Fruit fly (Drosophila melanogaster) whole organism, prepupa: ENCODE measurements around the gene Cdk12.
A peak's percentile ranks its signal among the peaks of the same experiment; 100 is the strongest.

Experiments
- Blimp-1 ChIP-seq: fragments of 200-800 bp; sonication (Bioruptor generic); optimal IDR thresholded peaks from 3 replicates; lab custom pipeline; 2017; ENCODE audit warnings: missing biosample characterization, missing genetic modification characterization, mild to moderate bottlenecking, moderate library complexity, missing genetic modification reagents
- CG10669 ChIP-seq: fragments of 200-800 bp; sonication (Bioruptor generic); optimal IDR thresholded peaks from 3 replicates; lab custom pipeline; 2018; ENCODE audit warnings: missing biosample characterization, mild to moderate bottlenecking, missing genetic modification characterization, moderate library complexity
- CG11294 ChIP-seq: fragments of 200-800 bp; sonication (Bioruptor generic); IDR thresholded peaks from 2 replicates; pipeline ENCODE4 v1.3.6; 2022; ENCODE audit warnings: missing biosample characterization, missing genetic modification characterization
- CG11762 ChIP-seq: fragments of 200-800 bp; sonication (Bioruptor generic); optimal IDR thresholded peaks from 3 replicates; lab custom pipeline; 2016; ENCODE audit warnings: missing biosample characterization, missing genetic modification characterization; ENCODE audit not compliant: insufficient read depth
- CG11902 ChIP-seq: fragments of 200-800 bp; sonication (Bioruptor generic); optimal IDR thresholded peaks from 3 replicates; lab custom pipeline; 2016; ENCODE audit warnings: missing biosample characterization, missing genetic modification characterization
- CG1621 ChIP-seq: fragments of 200-800 bp; sonication (Bioruptor generic); optimal IDR thresholded peaks from 3 replicates; lab custom pipeline; 2018; ENCODE audit warnings: missing biosample characterization, mild to moderate bottlenecking, missing genetic modification characterization
- CG3032 ChIP-seq: fragments of 200-800 bp; optimal IDR thresholded peaks from 2 replicates; lab custom pipeline; 2019; ENCODE audit warnings: missing biosample characterization, mild to moderate bottlenecking, missing genetic modification characterization, moderate library complexity
- CG31627 ChIP-seq: fragments of 200-800 bp; sonication (Bioruptor generic); optimal IDR thresholded peaks from 3 replicates; lab custom pipeline; 2016; ENCODE audit warnings: missing biosample characterization, missing genetic modification characterization
- CG32006 ChIP-seq: fragments of 200-800 bp; sonication (Bioruptor generic); optimal IDR thresholded peaks from 3 replicates; lab custom pipeline; 2017; ENCODE audit warnings: missing biosample characterization, mild to moderate bottlenecking, missing genetic modification characterization
- CG3919 ChIP-seq: fragments of 200-800 bp; sonication (Bioruptor generic); optimal IDR thresholded peaks from 3 replicates; lab custom pipeline; 2016; ENCODE audit warnings: missing biosample characterization, missing genetic modification characterization
- CG4318 ChIP-seq: fragments of 200-800 bp; sonication (Bioruptor generic); optimal IDR thresholded peaks from 3 replicates; lab custom pipeline; 2017; ENCODE audit warnings: missing biosample characterization, mild to moderate bottlenecking, missing genetic modification characterization
- CG6163 ChIP-seq: fragments of 200-800 bp; sonication (Bioruptor generic); IDR thresholded peaks from 3 replicates; pipeline ENCODE4 v1.3.6; 2022; ENCODE audit warnings: missing biosample characterization, missing genetic modification characterization
- CG6276 ChIP-seq: fragments of 200-800 bp; sonication (Bioruptor generic); optimal IDR thresholded peaks from 2 replicates; lab custom pipeline; 2017; ENCODE audit warnings: missing biosample characterization, mild to moderate bottlenecking, missing genetic modification characterization
- CG6792 ChIP-seq: fragments of 200-800 bp; sonication (Bioruptor generic); optimal IDR thresholded peaks from 3 replicates; lab custom pipeline; 2016; ENCODE audit warnings: missing biosample characterization, missing genetic modification characterization
- CG6808 ChIP-seq: fragments of 200-800 bp; sonication (Bioruptor generic); optimal IDR thresholded peaks from 3 replicates; lab custom pipeline; 2017; ENCODE audit warnings: missing biosample characterization, missing genetic modification characterization, mild to moderate bottlenecking, moderate library complexity, missing genetic modification reagents
- CG6854 ChIP-seq: fragments of 200-800 bp; sonication (Bioruptor generic); optimal IDR thresholded peaks from 2 replicates; lab custom pipeline; 2017; ENCODE audit warnings: missing biosample characterization, mild to moderate bottlenecking, missing genetic modification characterization
- CG8119 ChIP-seq: fragments of 200-800 bp; sonication (Bioruptor generic); IDR thresholded peaks from 3 replicates; pipeline ENCODE4 v1.3.6; 2022; ENCODE audit warnings: missing biosample characterization, missing genetic modification characterization
- CG8319 ChIP-seq: fragments of 200-800 bp; sonication (Bioruptor generic); optimal IDR thresholded peaks from 3 replicates; lab custom pipeline; 2016; ENCODE audit warnings: missing biosample characterization, missing genetic modification characterization
- CG8632 ChIP-seq: fragments of 200-800 bp; sonication (Bioruptor generic); optimal IDR thresholded peaks from 3 replicates; lab custom pipeline; 2016; ENCODE audit warnings: missing biosample characterization, missing genetic modification characterization
- Eip75B ChIP-seq: fragments of 200-800 bp; sonication (Bioruptor generic); optimal IDR thresholded peaks from 3 replicates; lab custom pipeline; 2016; ENCODE audit warnings: missing biosample characterization, missing genetic modification characterization
- Eip78C ChIP-seq: fragments of 200-800 bp; sonication (Bioruptor generic); peaks from one replicate; lab custom pipeline; 2016; ENCODE audit warnings: missing biosample characterization, missing genetic modification characterization
- Eip93F ChIP-seq: fragments of 200-800 bp; sonication (Bioruptor generic); optimal IDR thresholded peaks from 2 replicates; lab custom pipeline; 2016; ENCODE audit warnings: missing biosample characterization, mild to moderate bottlenecking, missing genetic modification characterization
- Ets21C ChIP-seq: fragments of 200-800 bp; sonication (Bioruptor generic); optimal IDR thresholded peaks from 3 replicates; lab custom pipeline; 2016; ENCODE audit warnings: missing biosample characterization, missing genetic modification characterization
- Hr38 ChIP-seq: sonication (Bioruptor generic); optimal IDR thresholded peaks from 2 replicates; lab custom pipeline; 2016; ENCODE audit warnings: missing biosample characterization, missing genetic modification characterization
- Hr39 ChIP-seq: fragments of 200-800 bp; sonication (Bioruptor generic); optimal IDR thresholded peaks from 2 replicates; lab custom pipeline; 2016; ENCODE audit warnings: missing biosample characterization, missing genetic modification characterization
- Hr4 ChIP-seq: fragments of 200-800 bp; sonication (Bioruptor generic); optimal IDR thresholded peaks from 3 replicates; lab custom pipeline; 2016; ENCODE audit warnings: missing biosample characterization, missing genetic modification characterization
- Lpt ChIP-seq: fragments of 200-800 bp; sonication (Bioruptor generic); optimal IDR thresholded peaks from 3 replicates; lab custom pipeline; 2016; ENCODE audit warnings: missing biosample characterization, missing genetic modification characterization
- Met ChIP-seq: fragments of 200-800 bp; sonication (Bioruptor generic); optimal IDR thresholded peaks from 3 replicates; lab custom pipeline; 2016; ENCODE audit warnings: missing biosample characterization, missing genetic modification characterization
- Smox ChIP-seq: fragments of 200-800 bp; sonication (Bioruptor generic); optimal IDR thresholded peaks from 3 replicates; lab custom pipeline; 2016; ENCODE audit warnings: missing biosample characterization, missing genetic modification characterization
- Sox102F ChIP-seq: fragments of 200-800 bp; sonication (Bioruptor generic); optimal IDR thresholded peaks from 2 replicates; lab custom pipeline; 2016; ENCODE audit warnings: missing biosample characterization, mild to moderate bottlenecking, missing genetic modification characterization
- Sox14 ChIP-seq: fragments of 200-800 bp; sonication (Bioruptor generic); optimal IDR thresholded peaks from 3 replicates; lab custom pipeline; 2016; ENCODE audit warnings: missing biosample characterization, missing genetic modification characterization
- Sox15 ChIP-seq: fragments of 200-800 bp; sonication (Bioruptor generic); optimal IDR thresholded peaks from 3 replicates; lab custom pipeline; 2016; ENCODE audit warnings: missing biosample characterization, missing genetic modification characterization
- achi ChIP-seq: fragments of 200-800 bp; sonication (Bioruptor generic); optimal IDR thresholded peaks from 3 replicates; lab custom pipeline; 2016; ENCODE audit warnings: missing biosample characterization, missing genetic modification characterization
- cyc ChIP-seq: fragments of 200-800 bp; sonication (Bioruptor generic); optimal IDR thresholded peaks from 3 replicates; lab custom pipeline; 2016; ENCODE audit warnings: missing biosample characterization, missing genetic modification characterization
- dac ChIP-seq: fragments of 200-800 bp; sonication (Bioruptor generic); optimal IDR thresholded peaks from 2 replicates; lab custom pipeline; 2017; ENCODE audit warnings: missing biosample characterization, mild to moderate bottlenecking, missing genetic modification characterization
- dsx ChIP-seq: fragments of 200-800 bp; optimal IDR thresholded peaks from 3 replicates; lab custom pipeline; 2019; ENCODE audit warnings: missing biosample characterization, mild to moderate bottlenecking, missing genetic modification characterization, moderate library complexity; ENCODE audit not compliant: poor library complexity, severe bottlenecking
- eg ChIP-seq: fragments of 200-800 bp; sonication (Bioruptor generic); IDR thresholded peaks from 3 replicates; pipeline ENCODE4 v1.3.6; 2022; ENCODE audit warnings: missing biosample characterization, missing genetic modification characterization
- esn ChIP-seq: fragments of 200-800 bp; sonication (Bioruptor generic); optimal IDR thresholded peaks from 2 replicates; lab custom pipeline; 2016; ENCODE audit warnings: missing biosample characterization, mild to moderate bottlenecking, missing genetic modification characterization, moderate library complexity
- fd59A ChIP-seq: fragments of 200-800 bp; sonication (Bioruptor generic); optimal IDR thresholded peaks from 2 replicates; lab custom pipeline; 2017; ENCODE audit warnings: missing biosample characterization, mild to moderate bottlenecking, missing genetic modification characterization, missing genetic modification reagents
- fd85E ChIP-seq: fragments of 200-800 bp; sonication (Bioruptor generic); optimal IDR thresholded peaks from 3 replicates; lab custom pipeline; 2016; ENCODE audit warnings: missing biosample characterization, missing genetic modification characterization
- lz ChIP-seq: fragments of 200-800 bp; sonication (Bioruptor generic); optimal IDR thresholded peaks from 3 replicates; lab custom pipeline; 2016; ENCODE audit warnings: missing biosample characterization, missing genetic modification characterization
- pdm3 ChIP-seq: fragments of 200-800 bp; sonication (Bioruptor generic); optimal IDR thresholded peaks from 3 replicates; lab custom pipeline; 2016; ENCODE audit warnings: missing biosample characterization, missing genetic modification characterization
- salr ChIP-seq, 2 experiments: fragments of 200-800 bp; sonication (Bioruptor generic); optimal IDR thresholded peaks; 3 replicates each; lab custom pipeline; 2016 to 2018; ENCODE audit warnings: missing biosample characterization in 2 of 2, missing genetic modification characterization in 2 of 2, mild to moderate bottlenecking in 1 of 2
- spab ChIP-seq: fragments of 200-800 bp; sonication (Bioruptor generic); optimal IDR thresholded peaks from 2 replicates; lab custom pipeline; 2017; ENCODE audit warnings: missing biosample characterization, mild to moderate bottlenecking, missing genetic modification characterization, missing genetic modification reagents
- svp ChIP-seq: fragments of 200-800 bp; sonication (Bioruptor generic); peaks from one replicate; lab custom pipeline; 2016; ENCODE audit warnings: missing biosample characterization, missing genetic modification characterization
- vri ChIP-seq: fragments of 200-800 bp; sonication (Bioruptor generic); optimal IDR thresholded peaks from 3 replicates; lab custom pipeline; 2016; ENCODE audit warnings: missing biosample characterization, mild to moderate bottlenecking, missing genetic modification characterization

Gene Cdk12

dm6 chr3L:21523059-21523836 lies 7.1 kb downstream of the Cdk12 start, which contains the start of gene CG7611 (continued):
- TF ChIP-seq dac (no peak), CG8119 (GFP tag; lab: Robert Waterston, UW) (no peak), Smox (GFP tag; lab: Kevin White, UChicago) (no peak), Sox14 (peak; percentile 59), CG8632 (GFP tag; lab: Kevin White, UChicago) (no peak), eg (GFP tag; lab: Robert Waterston, UW) (no peak), dsx (GFP tag; lab: Kevin White, UChicago) (peak; percentile 50), CG11902 (no peak), Lpt (GFP tag; lab: Kevin White, UChicago) (no peak), CG6808 (no peak), CG11762 (GFP tag; lab: Kevin White, UChicago) (no peak), CG6276 (GFP tag; lab: Kevin White, UChicago) (no peak)
- TF ChIP-seq, all 60 proteins: peak for 7

dm6 chr3L:21524071-21524889 lies 8.2 kb downstream of the Cdk12 start:
- TF ChIP-seq CG4318 (GFP tag; lab: Kevin White, UChicago) = no peak
- no peak for TF ChIP-seq CG3919 (GFP tag; lab: Kevin White, UChicago)
- TF ChIP-seq CG6854 = no peak
- TF ChIP-seq vri = no peak
- no peak for TF ChIP-seq fd85E (GFP tag; lab: Kevin White, UChicago)
- TF ChIP-seq CG1621 (tag; lab: Kevin White, UChicago) = no peak
- TF ChIP-seq CG31627 = peak; percentile 39
- no peak for TF ChIP-seq Blimp-1 (GFP tag; lab: Kevin White, UChicago)
- no peak for TF ChIP-seq achi (GFP tag; lab: Kevin White, UChicago)
- TF ChIP-seq eg (GFP tag; lab: Robert Waterston, UW) = no peak
- no peak for TF ChIP-seq Eip93F (GFP tag; lab: Kevin White, UChicago)
- TF ChIP-seq Eip78C (GFP tag; lab: Kevin White, UChicago) = peak; percentile 83
- TF ChIP-seq dsx (GFP tag; lab: Kevin White, UChicago) = peak; percentile 95
- TF ChIP-seq pdm3 (GFP tag; lab: Kevin White, UChicago) = no peak
- TF ChIP-seq svp = peak; percentile 95
- TF ChIP-seq CG8119 (GFP tag; lab: Robert Waterston, UW) = no peak; the same call in 2 of the 3 replicates
- peak; percentile 62 for TF ChIP-seq esn (GFP tag; lab: Kevin White, UChicago)
- TF ChIP-seq CG6163 (GFP tag; lab: Robert Waterston, UW) = no peak
- TF ChIP-seq lz (GFP tag; lab: Kevin White, UChicago) = peak; percentile 23
- TF ChIP-seq CG3032 (tag; lab: Kevin White, UChicago) = peak; percentile 31
- no peak for TF ChIP-seq Sox102F (GFP tag; lab: Kevin White, UChicago)
- no peak for TF ChIP-seq CG11294
- TF ChIP-seq Hr4 (GFP tag; lab: Kevin White, UChicago) = peak; percentile 66
- TF ChIP-seq cyc (GFP tag; lab: Kevin White, UChicago) = peak; percentile 48
- TF ChIP-seq Met (GFP tag; lab: Kevin White, UChicago) = no peak
- peak; percentile 24 for TF ChIP-seq CG11762 (GFP tag; lab: Kevin White, UChicago)
- TF ChIP-seq fd59A (GFP tag; lab: Kevin White, UChicago) = no peak
- TF ChIP-seq spab (GFP tag; lab: Kevin White, UChicago) = no peak
- no peak for TF ChIP-seq CG10669 (GFP tag; lab: Kevin White, UChicago)
- TF ChIP-seq CG8632 (GFP tag; lab: Kevin White, UChicago) = no peak
- peak; percentile 12 for TF ChIP-seq Sox15
- TF ChIP-seq Eip75B = peak; percentile 61
- peak; percentile 40 for TF ChIP-seq CG6792 (GFP tag; lab: Kevin White, UChicago)
- no peak for TF ChIP-seq salr (GFP tag; optimal IDR thresholded peaks at IDR 0.05; lab: Kevin White, UChicago)
- TF ChIP-seq Hr39 = no peak
- TF ChIP-seq CG8319 (GFP tag; lab: Kevin White, UChicago) = peak; percentile 16
- no peak for TF ChIP-seq Hr38 (GFP tag; lab: Kevin White, UChicago)
- TF ChIP-seq CG32006 (GFP tag; lab: Kevin White, UChicago) = no peak
- TF ChIP-seq Ets21C (GFP tag; lab: Kevin White, UChicago) = no peak
- TF ChIP-seq Sox14 = peak; percentile 39
- no peak for TF ChIP-seq CG6808
